Fruit fly (Drosophila melanogaster): ENCODE data around the gene CG13996.

Gene CG13996

DNA sequence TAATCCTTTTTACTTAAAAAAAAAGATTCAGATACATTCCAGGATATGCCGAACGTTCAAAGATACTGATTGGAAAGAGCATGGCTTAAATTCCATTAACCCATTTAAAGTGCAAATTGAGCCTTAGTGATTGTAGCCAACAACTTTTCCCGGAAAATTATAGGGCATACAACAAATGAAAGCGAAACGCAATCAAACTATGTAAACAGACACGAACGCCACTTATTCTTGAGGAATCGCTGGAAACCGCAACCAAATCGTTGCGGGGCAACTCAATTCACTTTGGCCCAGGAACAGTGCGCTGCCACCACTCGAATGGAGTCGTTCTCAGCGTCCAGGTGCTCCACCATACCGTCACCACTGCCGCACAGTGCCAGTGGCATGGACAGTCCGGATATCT, at the start of gene CG13996:
Gene CG13996, plus strand, starts transcription at position 301 of the 400 bp plus-strand sequence.
- TF ChIP-seq pan (optimal IDR thresholded peaks at IDR 0.05) (no peak), Dll (optimal IDR thresholded peaks at IDR 0.05) (no peak), psq (optimal IDR thresholded peaks at IDR 0.05) (no peak), usp (GFP tag; optimal IDR thresholded peaks at IDR 0.05) (no peak), CG8478 (optimal IDR thresholded peaks at IDR 0.05) (no peak), EcR (GFP tag; optimal IDR thresholded peaks at IDR 0.05) (no peak)

DNA sequence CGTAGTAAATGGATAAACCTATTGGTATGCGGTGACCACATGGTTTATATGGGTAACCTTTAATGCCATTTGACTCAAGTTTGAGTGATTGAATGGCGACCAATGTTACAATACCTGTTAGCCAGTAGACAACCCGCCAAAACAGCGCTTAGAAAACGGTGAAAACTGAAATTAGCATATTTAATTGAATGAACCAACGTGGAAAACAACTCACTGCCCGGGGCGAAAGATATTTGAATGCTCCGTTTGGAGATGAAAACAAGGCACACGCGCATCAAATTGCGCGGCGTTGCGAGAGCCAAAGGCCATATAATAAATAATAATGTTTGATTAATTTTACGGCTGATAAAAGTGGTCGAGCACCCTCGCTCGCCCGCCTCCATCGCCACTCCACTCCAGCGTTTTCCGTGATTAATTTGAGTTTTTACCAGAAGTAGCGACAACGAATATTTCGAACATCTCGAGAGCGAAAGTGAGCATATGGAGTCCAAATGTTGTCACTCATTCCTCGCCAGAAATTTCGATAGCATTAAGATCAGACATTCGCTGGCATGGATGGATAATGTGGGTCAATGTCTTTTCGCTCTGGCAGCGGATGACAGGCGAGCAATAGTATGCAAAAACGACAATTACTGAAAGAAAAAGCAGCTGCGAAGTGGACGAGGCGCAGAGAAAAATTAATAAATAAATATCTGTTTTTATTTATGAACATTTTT, 49.4 kb upstream of the CG13996 start:
- TF ChIP-seq Dll (optimal IDR thresholded peaks at IDR 0.05) (no peak), pan (optimal IDR thresholded peaks at IDR 0.05) (no peak), usp (GFP tag; optimal IDR thresholded peaks at IDR 0.05) (no peak), CG8478 (optimal IDR thresholded peaks at IDR 0.05) (no peak), psq (optimal IDR thresholded peaks at IDR 0.05) (no peak), EcR (GFP tag; optimal IDR thresholded peaks at IDR 0.05) (no peak)

DNA sequence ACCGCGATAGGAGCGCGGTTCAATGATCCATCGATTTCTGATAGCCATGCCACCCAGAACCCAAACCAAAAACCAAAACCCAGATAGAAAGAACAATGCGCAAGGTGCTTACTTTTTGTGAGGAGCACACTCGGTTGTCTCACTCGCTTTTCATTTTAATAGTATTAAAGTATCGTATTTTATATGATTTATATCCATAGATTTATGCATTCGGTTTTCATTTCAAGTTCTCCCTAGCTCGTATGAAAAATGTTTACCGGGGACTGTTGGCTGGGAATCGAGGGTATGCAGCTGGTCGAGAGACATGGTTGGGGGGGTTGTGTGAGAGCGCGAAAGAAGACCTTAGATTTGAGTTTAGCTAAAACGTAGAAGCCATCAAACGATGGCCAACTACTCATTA, 48.6 kb upstream of the CG13996 start:
- TF ChIP-seq pan (optimal IDR thresholded peaks at IDR 0.05) = peak; percentile 51
- no peak for TF ChIP-seq usp (GFP tag; optimal IDR thresholded peaks at IDR 0.05)

DNA sequence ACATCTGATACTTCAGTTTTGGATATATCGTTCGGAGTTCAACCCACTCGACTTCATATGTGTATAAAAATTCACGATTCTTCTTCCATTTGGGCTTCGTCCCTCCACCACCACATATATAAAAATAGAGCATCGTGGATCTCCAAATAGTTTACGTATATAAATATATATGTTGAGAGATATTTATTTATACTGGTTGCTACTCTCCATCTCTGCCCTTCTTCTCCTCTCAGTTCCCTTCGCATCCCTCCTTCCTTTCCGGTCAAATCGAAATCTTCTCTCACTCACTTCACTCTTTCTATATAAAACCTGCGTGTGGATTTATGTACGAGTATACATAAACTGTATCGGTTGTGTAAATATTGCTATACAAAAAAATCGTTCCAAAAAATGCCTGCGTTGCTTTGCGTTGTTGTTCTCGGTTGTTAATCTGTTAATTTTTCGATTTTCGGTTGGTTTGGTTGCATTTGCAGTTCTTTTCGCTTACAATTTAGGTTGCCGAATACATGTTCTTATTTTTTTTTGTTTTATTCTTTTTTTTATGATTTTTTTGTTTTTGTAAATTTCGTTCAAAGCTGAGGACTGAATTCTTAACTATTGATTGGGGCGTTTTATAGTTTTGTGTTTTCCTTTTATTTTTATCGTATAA, 47.9 kb upstream of the CG13996 start:
- TF ChIP-seq Dll (optimal IDR thresholded peaks at IDR 0.05) (no peak), usp (GFP tag; optimal IDR thresholded peaks at IDR 0.05) (no peak), EcR (GFP tag; optimal IDR thresholded peaks at IDR 0.05) (no peak), pan (optimal IDR thresholded peaks at IDR 0.05) (no peak), psq (optimal IDR thresholded peaks at IDR 0.05) (no peak), CG8478 (optimal IDR thresholded peaks at IDR 0.05) (no peak)

DNA sequence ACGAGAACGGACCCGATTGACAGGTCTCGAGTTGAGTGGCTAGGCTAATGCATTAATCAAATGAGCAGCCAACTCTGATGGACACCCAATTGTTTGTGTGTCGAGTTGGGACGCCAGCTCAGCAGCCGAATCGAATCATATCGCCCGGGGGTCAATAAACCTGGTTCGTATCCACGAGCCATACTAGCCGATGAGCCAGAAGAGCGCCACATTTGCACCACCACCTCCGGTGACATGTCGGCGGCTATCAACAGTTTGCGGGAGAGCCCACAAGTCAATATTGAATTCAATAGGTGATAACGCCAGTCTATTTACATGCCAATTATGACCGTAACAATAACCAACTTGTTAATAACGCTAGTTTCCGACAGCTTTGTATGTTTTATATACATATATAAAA, 46.5 kb upstream of the CG13996 start:
- TF ChIP-seq usp (GFP tag; optimal IDR thresholded peaks at IDR 0.05) (no peak), EcR (GFP tag; optimal IDR thresholded peaks at IDR 0.05) (peak in 1 of 2 experiments; percentile 31), psq (optimal IDR thresholded peaks at IDR 0.05) (no peak)

DNA sequence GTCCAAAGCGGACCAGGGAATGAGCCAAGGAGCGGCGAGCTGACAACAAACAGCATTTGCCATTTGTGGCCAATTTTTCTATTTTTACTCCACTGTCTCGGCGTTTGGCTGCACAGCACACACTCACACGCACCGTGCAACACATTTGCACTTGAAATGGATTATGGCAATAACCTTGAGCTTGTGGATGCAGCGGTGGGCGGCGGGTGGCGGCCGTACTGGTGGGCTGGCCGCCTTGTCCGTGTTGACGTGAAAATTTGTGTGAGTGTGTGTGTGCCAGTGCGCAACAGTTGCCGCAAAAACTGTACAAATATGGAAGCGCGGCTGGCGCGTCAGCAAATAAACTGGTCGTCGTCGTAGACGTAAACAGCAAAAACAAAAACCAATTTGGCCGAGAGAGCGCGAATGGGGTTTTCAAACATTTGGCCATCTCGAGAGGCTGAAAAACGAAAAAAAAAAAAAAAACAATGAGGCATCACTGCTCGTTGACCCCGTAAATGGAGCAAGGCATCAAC, 45.6 kb upstream of the CG13996 start:
- TF ChIP-seq EcR (GFP tag; optimal IDR thresholded peaks at IDR 0.05) (peak in 1 of 2 experiments; percentile 48), psq (optimal IDR thresholded peaks at IDR 0.05) (no peak), CG8478 (optimal IDR thresholded peaks at IDR 0.05) (no peak)

DNA sequence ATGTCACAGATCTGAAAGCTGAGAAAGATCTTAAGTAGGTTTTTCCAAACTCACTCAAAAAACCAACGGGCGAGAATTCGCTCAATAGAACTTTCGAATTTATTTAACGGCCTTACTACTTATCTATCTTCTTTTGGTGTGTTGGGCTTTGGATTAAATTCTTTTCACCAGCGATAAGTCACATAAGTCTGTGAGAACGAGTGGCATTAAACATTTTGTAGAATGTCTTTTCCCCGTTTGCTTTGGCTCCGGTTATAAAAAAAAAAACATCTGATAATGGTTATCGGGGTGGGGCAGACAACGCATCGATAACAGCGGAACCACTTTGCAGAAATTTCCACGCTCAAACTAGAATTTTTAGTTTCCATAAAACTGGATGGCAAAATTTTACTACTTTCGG, 45.0 kb upstream of the CG13996 start:
- no peak for TF ChIP-seq usp (GFP tag; optimal IDR thresholded peaks at IDR 0.05)
- TF ChIP-seq EcR (GFP tag; optimal IDR thresholded peaks at IDR 0.05) = peak in 1 of 2 experiments; percentile 14
- no peak for TF ChIP-seq psq (optimal IDR thresholded peaks at IDR 0.05)

DNA sequence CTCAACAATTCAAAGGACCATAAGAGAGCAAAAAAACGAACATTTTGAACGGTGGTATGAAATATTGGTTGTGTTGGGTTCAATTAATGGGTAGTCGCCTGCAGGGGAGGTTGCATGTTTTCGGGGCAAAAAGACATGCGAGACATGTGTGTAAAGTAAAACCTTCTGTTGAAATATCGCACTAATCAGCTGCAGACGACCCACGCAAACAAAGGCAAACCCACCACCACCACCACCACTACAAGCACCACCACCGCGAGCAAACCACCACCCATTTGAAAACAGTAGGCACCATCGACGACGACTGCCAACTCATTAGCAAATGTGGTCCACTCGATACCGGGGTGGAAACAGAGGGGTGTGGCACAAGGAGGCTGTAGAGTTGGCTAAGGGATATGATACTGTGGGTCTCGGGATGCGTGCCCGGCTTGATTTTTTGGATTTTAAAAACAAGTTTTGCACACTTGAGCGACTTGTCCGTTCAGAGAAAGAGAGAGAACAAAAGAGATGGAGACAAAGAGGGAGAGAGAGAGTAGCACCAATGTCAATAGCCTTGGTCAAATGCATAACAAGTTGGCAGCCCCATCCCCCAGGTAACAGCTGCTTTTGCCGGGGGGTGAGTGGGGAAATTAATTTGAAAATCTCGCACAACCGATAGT, 43.4 kb upstream of the CG13996 start:
- TF ChIP-seq usp (GFP tag; optimal IDR thresholded peaks at IDR 0.05) (no peak), CG8478 (optimal IDR thresholded peaks at IDR 0.05) (no peak), EcR (GFP tag; optimal IDR thresholded peaks at IDR 0.05) (peak; percentile 72 to 88)

DNA sequence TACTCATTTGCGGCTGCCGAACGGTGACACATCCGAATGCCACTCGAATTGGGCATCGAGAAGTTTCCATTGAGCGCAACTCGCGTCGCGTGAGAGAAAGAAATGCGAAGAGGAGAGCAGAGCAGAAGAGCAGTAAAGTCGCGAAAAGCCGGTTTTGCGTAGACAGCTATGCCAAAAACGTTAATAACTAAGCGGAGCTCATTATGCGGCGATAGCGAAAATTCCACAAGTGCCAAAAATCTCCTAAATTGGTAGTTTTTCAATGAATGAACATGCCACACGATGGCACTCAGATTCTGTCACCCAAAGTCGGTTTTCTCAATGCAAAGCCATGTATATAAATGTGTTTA, 42.9 kb upstream of the CG13996 start:
- TF ChIP-seq CG8478 (optimal IDR thresholded peaks at IDR 0.05) (no peak), Dll (optimal IDR thresholded peaks at IDR 0.05) (peak; percentile 62), pan (optimal IDR thresholded peaks at IDR 0.05) (no peak), psq (optimal IDR thresholded peaks at IDR 0.05) (no peak), usp (GFP tag; optimal IDR thresholded peaks at IDR 0.05) (no peak), EcR (GFP tag; optimal IDR thresholded peaks at IDR 0.05) (peak in 1 of 2 experiments; percentile 37)

DNA sequence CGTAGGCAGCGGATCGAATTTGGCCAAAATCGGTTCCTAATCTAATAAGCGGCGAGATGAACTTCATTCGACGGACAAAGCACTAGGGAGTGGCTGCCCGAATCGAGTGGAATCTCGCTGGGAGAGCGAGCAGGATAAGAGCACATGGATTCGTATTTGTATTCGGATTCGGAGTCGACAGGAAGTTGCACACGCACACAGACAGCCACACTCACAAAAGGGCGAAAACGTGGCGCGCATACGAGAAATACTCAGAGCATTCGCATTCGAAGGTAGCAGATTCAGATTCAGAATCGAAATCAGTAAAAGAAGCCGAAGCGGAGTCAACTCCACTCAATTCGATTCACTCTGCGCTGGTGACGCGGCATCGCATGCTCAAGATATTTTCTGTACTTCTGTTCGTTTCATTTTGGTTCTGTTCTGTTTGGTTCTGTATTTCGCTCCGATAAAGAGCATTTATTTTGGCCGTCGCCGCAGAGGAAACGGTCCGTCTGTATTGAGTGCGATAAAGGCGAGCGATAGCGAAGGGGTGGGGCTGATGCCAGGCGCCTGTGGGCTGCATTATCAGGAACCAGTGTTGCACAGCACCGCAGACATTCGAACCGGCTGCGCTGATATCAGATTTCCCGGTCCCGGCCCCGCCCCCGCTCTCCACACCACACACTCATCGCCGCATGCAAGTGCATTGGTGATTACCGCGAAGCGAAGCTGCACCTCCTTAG, 42.1 kb upstream of the CG13996 start:
- TF ChIP-seq EcR (GFP tag; optimal IDR thresholded peaks at IDR 0.05) = no peak
- TF ChIP-seq psq (optimal IDR thresholded peaks at IDR 0.05) = no peak
- TF ChIP-seq usp (GFP tag; optimal IDR thresholded peaks at IDR 0.05) = no peak
- peak; percentile 44 for TF ChIP-seq Dll (optimal IDR thresholded peaks at IDR 0.05)

DNA sequence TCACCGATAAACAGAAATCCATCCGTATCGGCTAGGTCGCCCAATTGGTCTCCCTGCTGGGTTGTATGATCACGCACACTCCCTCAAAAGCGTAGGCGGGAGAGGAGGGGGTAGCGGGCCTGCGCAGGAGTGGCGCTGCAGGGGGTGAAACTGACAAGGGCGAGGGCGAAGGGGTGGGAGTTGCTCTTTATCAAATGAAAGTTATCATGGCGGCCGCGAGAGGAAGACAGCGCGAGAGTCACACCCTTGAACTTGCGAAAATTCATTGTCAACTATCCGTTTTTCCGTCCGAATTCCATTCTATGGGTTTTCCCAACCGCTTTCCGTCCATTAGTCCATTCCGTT, 41.6 kb upstream of the CG13996 start:
- no peak for TF ChIP-seq psq (optimal IDR thresholded peaks at IDR 0.05)
- TF ChIP-seq Dll (optimal IDR thresholded peaks at IDR 0.05) = no peak
- no peak for TF ChIP-seq CG8478 (optimal IDR thresholded peaks at IDR 0.05)
- TF ChIP-seq EcR (GFP tag; optimal IDR thresholded peaks at IDR 0.05) = no peak
- TF ChIP-seq pan (optimal IDR thresholded peaks at IDR 0.05) = no peak
